Worm (Caenorhabditis elegans) whole organism, L2 larva: ENCODE data around the gene C28H8.3.

Source experiments
- C34F6.9 ChIP-seq: fragments of 150-350 bp; optimal IDR thresholded peaks from 2 replicates; lab custom pipeline; 2014; ENCODE audit warnings: missing biosample characterization, missing genetic modification characterization
- F13H6.1 ChIP-seq: sonication (generic microtip); optimal IDR thresholded peaks from 2 replicates; lab custom pipeline; 2016; ENCODE audit warnings: missing genetic modification characterization, missing compliant biosample characterization
- R02D3.7 ChIP-seq: fragments of 150-350 bp; optimal IDR thresholded peaks from 2 replicates; lab custom pipeline; 2014; ENCODE audit warnings: missing biosample characterization, missing genetic modification characterization
- Y55F3AM.14 ChIP-seq: fragments of 200-800 bp; sonication (Bioruptor generic); optimal IDR thresholded peaks from 2 replicates; lab custom pipeline; 2018; ENCODE audit warnings: mild to moderate bottlenecking, missing genetic modification characterization, missing compliant biosample characterization
- ZK546.5 ChIP-seq: sonication (generic microtip); optimal IDR thresholded peaks from 2 replicates; lab custom pipeline; 2017; ENCODE audit warnings: missing biosample characterization, missing genetic modification characterization
- alr-1 ChIP-seq: fragments of 150-350 bp; optimal IDR thresholded peaks from 2 replicates; lab custom pipeline; 2014; ENCODE audit warnings: missing biosample characterization, missing genetic modification characterization
- ama-1 ChIP-seq: fragments of 150-350 bp; optimal IDR thresholded peaks from 2 replicates; lab custom pipeline; 2018; ENCODE audit warnings: inconsistent platforms
- blmp-1 ChIP-seq: sonication (generic microtip); optimal IDR thresholded peaks from 2 replicates; lab custom pipeline; 2017; ENCODE audit warnings: missing genetic modification characterization, mild to moderate bottlenecking, missing compliant biosample characterization, antibody characterized with exemption, moderate library complexity; ENCODE audit not compliant: insufficient read depth
- ceh-16 ChIP-seq: fragments of 150-350 bp; optimal IDR thresholded peaks from 2 replicates; lab custom pipeline; 2014; ENCODE audit warnings: missing biosample characterization, missing genetic modification characterization
- ceh-82 ChIP-seq: fragments of 150-350 bp; optimal IDR thresholded peaks from 2 replicates; lab custom pipeline; 2014; ENCODE audit warnings: missing biosample characterization, missing genetic modification characterization
- crh-2 ChIP-seq: sonication (generic microtip); optimal IDR thresholded peaks from 2 replicates; lab custom pipeline; 2017; ENCODE audit warnings: missing biosample characterization, missing genetic modification characterization
- dmd-4 ChIP-seq: sonication (generic microtip); optimal IDR thresholded peaks from 2 replicates; lab custom pipeline; 2017; ENCODE audit warnings: missing biosample characterization, missing genetic modification characterization
- egl-27 ChIP-seq: sonication (generic microtip); optimal IDR thresholded peaks from 3 replicates; lab custom pipeline; 2017; ENCODE audit warnings: missing biosample characterization, missing genetic modification reagents, missing genetic modification characterization
- elt-1 ChIP-seq: fragments of 150-350 bp; optimal IDR thresholded peaks from 2 replicates; lab custom pipeline; 2014; ENCODE audit warnings: missing biosample characterization, missing genetic modification characterization
- elt-3 ChIP-seq: sonication (generic microtip); optimal IDR thresholded peaks from 2 replicates; lab custom pipeline; 2017; ENCODE audit warnings: missing biosample characterization, missing genetic modification characterization
- fos-1 ChIP-seq: fragments of 150-350 bp; optimal IDR thresholded peaks from 2 replicates; lab custom pipeline; 2014; ENCODE audit warnings: missing biosample characterization, missing genetic modification characterization
- gmeb-1 ChIP-seq: fragments of 150-350 bp; optimal IDR thresholded peaks from 2 replicates; lab custom pipeline; 2014; ENCODE audit warnings: missing biosample characterization, missing genetic modification characterization
- lin-11 ChIP-seq: fragments of 150-350 bp; sonication (generic microtip); optimal IDR thresholded peaks from 2 replicates; lab custom pipeline; 2014; ENCODE audit warnings: missing biosample characterization, missing genetic modification characterization, inconsistent platforms, mixed read lengths
- lin-13 ChIP-seq: fragments of 150-350 bp; optimal IDR thresholded peaks from 2 replicates; lab custom pipeline; 2014; ENCODE audit warnings: missing biosample characterization, missing genetic modification reagents, missing genetic modification characterization
- lin-39 ChIP-seq: fragments of 150-350 bp; optimal IDR thresholded peaks from 2 replicates; lab custom pipeline; 2014; ENCODE audit warnings: missing biosample characterization, missing genetic modification reagents, missing genetic modification characterization
- lsy-2 ChIP-seq, 2 experiments: fragments of 150-350 bp in 1 of 2; sonication (generic microtip) in 1 of 2; optimal IDR thresholded peaks; 2 replicates each; lab custom pipeline; 2014 to 2017; ENCODE audit warnings: missing biosample characterization in 2 of 2, missing genetic modification characterization in 2 of 2
- mab-5 ChIP-seq: fragments of 150-350 bp; optimal IDR thresholded peaks from 2 replicates; lab custom pipeline; 2014; ENCODE audit warnings: missing biosample characterization, missing genetic modification characterization
- mbf-1 ChIP-seq: sonication (generic microtip); optimal IDR thresholded peaks from 2 replicates; lab custom pipeline; 2017; ENCODE audit warnings: missing biosample characterization, missing genetic modification characterization
- mdl-1 ChIP-seq, 2 experiments: fragments of 150-350 bp in 1 of 2; sonication (generic microtip) in 1 of 2; optimal IDR thresholded peaks; 2 replicates each; lab custom pipeline; 2017; ENCODE audit warnings: missing biosample characterization in 2 of 2, missing genetic modification characterization in 2 of 2
- nhr-10 ChIP-seq: sonication (generic microtip); optimal IDR thresholded peaks from 2 replicates; lab custom pipeline; 2017; ENCODE audit warnings: missing biosample characterization, missing genetic modification characterization
- nhr-11 ChIP-seq: fragments of 150-350 bp; optimal IDR thresholded peaks from 2 replicates; lab custom pipeline; 2014; ENCODE audit warnings: missing biosample characterization, missing genetic modification characterization
- nhr-12 ChIP-seq: fragments of 150-350 bp; optimal IDR thresholded peaks from 2 replicates; lab custom pipeline; 2014; ENCODE audit warnings: missing biosample characterization, missing genetic modification characterization
- nhr-129 ChIP-seq: fragments of 150-350 bp; optimal IDR thresholded peaks from 2 replicates; lab custom pipeline; 2014; ENCODE audit warnings: missing biosample characterization, missing genetic modification characterization
- nhr-21 ChIP-seq: fragments of 150-350 bp; optimal IDR thresholded peaks from 2 replicates; lab custom pipeline; 2014; ENCODE audit warnings: missing biosample characterization, missing genetic modification characterization
- nhr-23 ChIP-seq: fragments of 150-350 bp; optimal IDR thresholded peaks from 2 replicates; lab custom pipeline; 2014; ENCODE audit warnings: missing biosample characterization, missing genetic modification reagents, missing genetic modification characterization
- nhr-237 ChIP-seq: fragments of 150-350 bp; optimal IDR thresholded peaks from 2 replicates; lab custom pipeline; 2014; ENCODE audit warnings: missing biosample characterization, missing genetic modification characterization
- nhr-25 ChIP-seq: fragments of 150-350 bp; sonication (generic microtip); optimal IDR thresholded peaks from 3 replicates; lab custom pipeline; 2014; ENCODE audit warnings: missing biosample characterization, missing genetic modification characterization
- nhr-6 ChIP-seq: fragments of 150-350 bp; optimal IDR thresholded peaks from 2 replicates; lab custom pipeline; 2014; ENCODE audit warnings: missing biosample characterization, missing genetic modification characterization
- nhr-77 ChIP-seq: fragments of 150-350 bp; optimal IDR thresholded peaks from 2 replicates; lab custom pipeline; 2014; ENCODE audit warnings: missing biosample characterization, missing genetic modification characterization
- peb-1 ChIP-seq: fragments of 150-350 bp; optimal IDR thresholded peaks from 2 replicates; lab custom pipeline; 2014; ENCODE audit warnings: missing biosample characterization, missing genetic modification characterization
- sem-4 ChIP-seq: fragments of 150-350 bp; optimal IDR thresholded peaks from 2 replicates; lab custom pipeline; 2014; ENCODE audit warnings: missing biosample characterization, missing genetic modification reagents, missing genetic modification characterization
- skn-1 ChIP-seq: sonication (generic microtip); optimal IDR thresholded peaks from 2 replicates; lab custom pipeline; 2017; ENCODE audit warnings: missing biosample characterization, missing genetic modification characterization
- sma-3 ChIP-seq: sonication (generic microtip); optimal IDR thresholded peaks from 2 replicates; lab custom pipeline; 2016; ENCODE audit warnings: missing genetic modification reagents, missing genetic modification characterization, missing compliant biosample characterization
- sma-9 ChIP-seq, 2 experiments: fragments of 150-350 bp in 1 of 2; sonication (generic microtip) in 1 of 2; optimal IDR thresholded peaks; 2 replicates each; lab custom pipeline; 2014 to 2016; ENCODE audit warnings: missing genetic modification characterization in 2 of 2, mild to moderate bottlenecking in 1 of 2, missing biosample characterization in 1 of 2, missing compliant biosample characterization in 1 of 2, missing genetic modification reagents in 1 of 2, moderate library complexity in 1 of 2
- snpc-4 ChIP-seq: fragments of 150-350 bp; optimal IDR thresholded peaks from 2 replicates; lab custom pipeline; 2014; ENCODE audit warnings: missing biosample characterization, missing genetic modification characterization
- unc-39 ChIP-seq: fragments of 150-350 bp; optimal IDR thresholded peaks from 2 replicates; lab custom pipeline; 2014; ENCODE audit warnings: missing biosample characterization, missing genetic modification characterization
- unc-55 ChIP-seq: fragments of 150-350 bp; sonication (generic microtip); optimal IDR thresholded peaks from 3 replicates; lab custom pipeline; 2014; ENCODE audit warnings: missing biosample characterization, missing genetic modification reagents, missing genetic modification characterization
- unc-62 ChIP-seq: fragments of 150-350 bp; optimal IDR thresholded peaks from 2 replicates; lab custom pipeline; 2014; ENCODE audit warnings: missing biosample characterization, missing genetic modification reagents, missing genetic modification characterization
- zag-1 ChIP-seq: fragments of 150-350 bp; optimal IDR thresholded peaks from 2 replicates; lab custom pipeline; 2014; ENCODE audit warnings: missing biosample characterization, missing genetic modification characterization
- ztf-1 ChIP-seq: fragments of 200-800 bp; sonication (Bioruptor generic); conservative IDR thresholded peaks from 2 replicates; pipeline ENCODE4 v1.3.6; 2022; ENCODE audit warnings: missing genetic modification characterization, missing compliant biosample characterization
- ztf-11 ChIP-seq: sonication (generic microtip); optimal IDR thresholded peaks from 2 replicates; lab custom pipeline; 2017; ENCODE audit warnings: missing biosample characterization, missing genetic modification characterization
- ztf-4 ChIP-seq: fragments of 150-350 bp; optimal IDR thresholded peaks from 2 replicates; lab custom pipeline; 2014; ENCODE audit warnings: missing biosample characterization, missing genetic modification characterization

The C28H8.3 gene

DNA sequence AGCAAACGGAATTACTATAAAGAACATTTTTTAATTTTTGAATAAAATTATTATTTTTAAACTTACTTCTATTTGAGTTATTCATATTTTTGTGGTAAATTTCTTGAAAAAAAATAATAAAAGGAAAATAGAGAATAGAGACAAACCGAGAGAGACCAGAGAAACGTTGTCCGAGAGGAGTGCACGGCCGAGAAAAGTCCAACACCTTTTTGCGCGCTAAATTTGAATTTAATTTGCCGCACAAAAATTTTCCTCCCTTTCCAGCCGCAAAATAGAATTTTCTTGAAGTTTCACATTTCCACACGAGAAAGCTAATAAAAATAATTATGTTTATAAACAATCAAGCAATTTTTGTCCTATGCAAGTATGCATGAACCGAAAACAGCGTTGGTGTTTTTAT is 36.7 kb upstream of the C28H8.3 start, which contains the start of the genes F01F1.11 and F01F1.3 (continued):
- TF ChIP-seq sem-4 (tag; lab: Kevin White, UChicago) (peak; percentile 8), egl-27 (tag; lab: Kevin White, UChicago) (peak; percentile 68), lin-13 (GFP tag; lab: Kevin White, UChicago) (peak; percentile 69), mbf-1 (tag; lab: Kevin White, UChicago) (no peak), unc-55 (peak; percentile 84), nhr-10 (tag; lab: Kevin White, UChicago) (no peak), F13H6.1 (peak; percentile 79), lsy-2 (tag; optimal IDR thresholded peaks at IDR 0.05; lab: Kevin White, UChicago) (peak; percentile 48 to 90)
- TF ChIP-seq, all 48 proteins: peak for 21

DNA sequence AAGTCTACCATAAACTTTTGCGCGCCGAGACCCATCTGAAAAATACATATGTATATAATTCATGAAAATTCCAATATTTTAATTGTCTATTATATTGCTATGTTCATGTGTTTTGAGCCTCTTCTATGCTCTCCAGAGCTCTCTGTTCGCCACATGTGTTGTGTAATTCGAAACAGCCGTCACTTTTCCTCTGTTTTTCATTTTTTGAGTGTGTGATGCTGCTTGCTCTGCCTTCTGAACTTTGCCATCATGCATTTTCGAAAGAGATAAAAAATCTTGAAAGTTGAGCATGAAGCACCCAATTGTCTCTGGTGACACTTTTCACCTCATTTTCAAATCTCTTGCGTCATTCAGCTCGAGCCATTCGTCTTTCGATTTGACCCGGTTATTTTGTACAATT is 36.2 kb upstream of the C28H8.3 start:
- TF ChIP-seq nhr-25 (no peak), nhr-129 (tag; lab: Kevin White, UChicago) (peak; percentile 67)

DNA sequence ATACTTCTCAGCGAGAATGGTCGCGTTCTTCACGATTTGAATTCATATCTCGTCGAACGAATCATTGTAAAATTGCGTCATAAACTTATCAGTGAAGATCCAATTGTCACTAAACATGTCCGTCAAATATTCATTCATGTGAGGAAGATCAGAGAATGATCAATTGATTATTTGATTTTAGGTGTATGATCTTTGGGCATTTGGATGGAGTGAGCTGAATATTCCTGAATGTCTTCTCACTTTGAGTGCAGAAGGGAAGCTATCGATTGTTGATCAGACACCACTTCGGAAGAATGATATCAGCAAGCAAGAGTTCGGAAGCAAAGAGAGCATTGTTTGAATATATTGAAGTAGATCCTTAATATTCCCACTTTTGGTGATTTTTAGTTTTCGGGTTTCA is 34.2 kb upstream of the C28H8.3 start:
- TF ChIP-seq skn-1 (tag; lab: Kevin White, UChicago) (peak; percentile 34), ztf-1 (GFP tag; lab: Robert Waterston, UW) (no peak), snpc-4 (tag; lab: Kevin White, UChicago) (no peak), ama-1 (peak; percentile 87), nhr-129 (tag; lab: Kevin White, UChicago) (peak; percentile 77), zag-1 (tag; lab: Kevin White, UChicago) (no peak), nhr-11 (tag; lab: Kevin White, UChicago) (no peak), nhr-25 (peak; percentile 56), sem-4 (tag; lab: Kevin White, UChicago) (no peak), ztf-11 (tag; lab: Kevin White, UChicago) (no peak), nhr-10 (tag; lab: Kevin White, UChicago) (no peak), egl-27 (tag; lab: Kevin White, UChicago) (no peak), mdl-1 (tag; optimal IDR thresholded peaks at IDR 0.05; lab: Kevin White, UChicago) (peak in 1 of 2 experiments; percentile 42), alr-1 (no peak), elt-1 (tag; lab: Kevin White, UChicago) (no peak), ceh-82 (tag; lab: Kevin White, UChicago) (no peak), nhr-237 (no peak), lin-39 (tag; lab: Kevin White, UChicago) (no peak), fos-1 (tag; lab: Kevin White, UChicago) (peak; percentile 42), sma-3 (GFP tag; lab: Kevin White, UChicago) (peak; percentile 79), mab-5 (tag; lab: Kevin White, UChicago) (no peak), ceh-16 (tag; lab: Kevin White, UChicago) (no peak), blmp-1 (peak; percentile 65), crh-2 (peak; percentile 71), nhr-21 (peak; percentile 96), peb-1 (no peak), Y55F3AM.14 (no peak), C34F6.9 (tag; lab: Kevin White, UChicago) (no peak), nhr-77 (tag; lab: Kevin White, UChicago) (no peak), dmd-4 (no peak), unc-39 (tag; lab: Kevin White, UChicago) (no peak), ztf-4 (tag; lab: Kevin White, UChicago) (peak; percentile 57), lsy-2 (tag; optimal IDR thresholded peaks at IDR 0.05; lab: Kevin White, UChicago) (peak in 1 of 2 experiments; percentile 56), unc-62 (peak; percentile 34), nhr-23 (tag; lab: Kevin White, UChicago) (no peak), mbf-1 (tag; lab: Kevin White, UChicago) (no peak), gmeb-1 (tag; lab: Kevin White, UChicago) (peak; percentile 68), nhr-6 (tag; lab: Kevin White, UChicago) (peak; percentile 31), nhr-12 (tag; lab: Kevin White, UChicago) (no peak), F13H6.1 (no peak), elt-3 (tag; lab: Kevin White, UChicago) (no peak), sma-9 (GFP tag; optimal IDR thresholded peaks at IDR 0.05; lab: Kevin White, UChicago) (peak; percentile 74), sma-9 (tag; optimal IDR thresholded peaks at IDR 0.05; lab: Kevin White, UChicago) (no peak), lin-11 (tag; lab: Kevin White, UChicago) (no peak), unc-55 (no peak), R02D3.7 (no peak), lin-13 (GFP tag; lab: Kevin White, UChicago) (peak; percentile 15), ZK546.5 (tag; lab: Kevin White, UChicago) (no peak)
- TF ChIP-seq, all 48 proteins: peak for 17
